Fruit fly (Drosophila melanogaster): ENCODE data around the gene Mipp1.

Mipp1 gene

dm6 chr3L:16610201-16610600 lies 37.1 kb upstream of the Mipp1 start, which contains the start of gene Prosbeta6 (continued):
- TF ChIP-seq CG6791 (GFP tag; IDR thresholded peaks at IDR 0.05; ENCODE audit: partially characterized antibody): peak; percentile 60; the same call in 1 of the 3 replicates
- no peak for TF ChIP-seq HLH4C (GFP tag; IDR thresholded peaks at IDR 0.05; ENCODE audit: partially characterized antibody)
- TF ChIP-seq cato (GFP tag; optimal IDR thresholded peaks at IDR 0.05; ENCODE audit: borderline replicate concordance): no peak
- no peak for TF ChIP-seq CG15696 (tag; optimal IDR thresholded peaks at IDR 0.05)
- TF ChIP-seq Fer2 (tag; optimal IDR thresholded peaks at IDR 0.05): no peak
- TF ChIP-seq cas (GFP tag; IDR thresholded peaks at IDR 0.05): no peak
- TF ChIP-seq CG3163 (GFP tag; optimal IDR thresholded peaks at IDR 0.05): no peak
- TF ChIP-seq CG10959 (GFP tag; IDR thresholded peaks at IDR 0.05): no peak
- TF ChIP-seq z (GFP tag; IDR thresholded peaks at IDR 0.05): no peak
- TF ChIP-seq amos (GFP tag; IDR thresholded peaks at IDR 0.05; ENCODE audit: partially characterized antibody): peak; percentile 62
- no peak for TF ChIP-seq sob (GFP tag; IDR thresholded peaks at IDR 0.05)
- no peak for TF ChIP-seq ewg (GFP tag; optimal IDR thresholded peaks at IDR 0.05)
- no peak for TF ChIP-seq lola (GFP tag; optimal IDR thresholded peaks at IDR 0.05)
- TF ChIP-seq CG31388 (GFP tag; optimal IDR thresholded peaks at IDR 0.05): no peak
- no peak for TF ChIP-seq knrl (GFP tag; IDR thresholded peaks at IDR 0.05; ENCODE audit: partially characterized antibody)
- TF ChIP-seq run (tag; optimal IDR thresholded peaks at IDR 0.05): no peak
- TF ChIP-seq Dek (tag; optimal IDR thresholded peaks at IDR 0.05): no peak
- no peak for TF ChIP-seq Usf (GFP tag; optimal IDR thresholded peaks at IDR 0.05)
- TF ChIP-seq CG18599 (GFP tag; optimal IDR thresholded peaks at IDR 0.05): no peak
- no peak for TF ChIP-seq CG32532 (GFP tag; IDR thresholded peaks at IDR 0.05)
- no peak for TF ChIP-seq trh (GFP tag; optimal IDR thresholded peaks at IDR 0.05)
- TF ChIP-seq Ravus (GFP tag; IDR thresholded peaks at IDR 0.05): no peak
- TF ChIP-seq CG8478 (optimal IDR thresholded peaks at IDR 0.05): no peak
- no peak for TF ChIP-seq CG14014 (GFP tag; IDR thresholded peaks at IDR 0.05)
- no peak for TF ChIP-seq CG8388 (GFP tag; optimal IDR thresholded peaks at IDR 0.05)
- no peak for TF ChIP-seq CG4360 (GFP tag; IDR thresholded peaks at IDR 0.05)
- TF ChIP-seq CG6254 (GFP tag; optimal IDR thresholded peaks at IDR 0.05): no peak
- no peak for TF ChIP-seq CG7987 (GFP tag; optimal IDR thresholded peaks at IDR 0.05)
- TF ChIP-seq CG14441 (GFP tag; IDR thresholded peaks at IDR 0.05): no peak
- no peak for TF ChIP-seq HLHmδ (GFP tag; optimal IDR thresholded peaks at IDR 0.05)
- no peak for TF ChIP-seq H15 (GFP tag; IDR thresholded peaks at IDR 0.05)
- TF ChIP-seq NFAT (GFP tag; IDR thresholded peaks at IDR 0.05): no peak
- no peak for TF ChIP-seq CG34422 (GFP tag; IDR thresholded peaks at IDR 0.05)
- TF ChIP-seq gfzf (GFP tag; optimal IDR thresholded peaks at IDR 0.05): peak; percentile 69
- TF ChIP-seq Awh (GFP tag; IDR thresholded peaks at IDR 0.05): no peak
- no peak for TF ChIP-seq CG11504 (tag; optimal IDR thresholded peaks at IDR 0.05)
- no peak for TF ChIP-seq cg (GFP tag; optimal IDR thresholded peaks at IDR 0.05)
- TF ChIP-seq MBD-R2 (GFP tag; IDR thresholded peaks at IDR 0.05): peak; percentile 59
- no peak for TF ChIP-seq D (optimal IDR thresholded peaks at IDR 0.05)
- TF ChIP-seq D (GFP tag; optimal IDR thresholded peaks at IDR 0.05): no peak
- no peak for TF ChIP-seq CG12942 (GFP tag; optimal IDR thresholded peaks at IDR 0.05)
- no peak for TF ChIP-seq CG3847 (GFP tag; IDR thresholded peaks at IDR 0.05)
- TF ChIP-seq zf30C (GFP tag; optimal IDR thresholded peaks at IDR 0.05): no peak
- TF ChIP-seq peb (GFP tag; IDR thresholded peaks at IDR 0.05): no peak
- TF ChIP-seq CG34224 (GFP tag; IDR thresholded peaks at IDR 0.05; ENCODE audit: partially characterized antibody): peak; percentile 50; the same call in 2 of the 3 replicates
- TF ChIP-seq NfI (GFP tag; optimal IDR thresholded peaks at IDR 0.05): no peak
- TF ChIP-seq Hmx (GFP tag; optimal IDR thresholded peaks at IDR 0.05): no peak
- peak; percentile 54; the same call in 1 of the 2 replicates for TF ChIP-seq unc-4 (GFP tag; IDR thresholded peaks at IDR 0.05; ENCODE audit: partially characterized antibody)
- TF ChIP-seq wek (GFP tag; optimal IDR thresholded peaks at IDR 0.05): no peak
- no peak for TF ChIP-seq gro (GFP tag; optimal IDR thresholded peaks at IDR 0.05)
- TF ChIP-seq HLH54F (GFP tag; optimal IDR thresholded peaks at IDR 0.05): no peak
